Worm (Caenorhabditis elegans): ENCODE data around the gene F53B1.9.

DNA sequence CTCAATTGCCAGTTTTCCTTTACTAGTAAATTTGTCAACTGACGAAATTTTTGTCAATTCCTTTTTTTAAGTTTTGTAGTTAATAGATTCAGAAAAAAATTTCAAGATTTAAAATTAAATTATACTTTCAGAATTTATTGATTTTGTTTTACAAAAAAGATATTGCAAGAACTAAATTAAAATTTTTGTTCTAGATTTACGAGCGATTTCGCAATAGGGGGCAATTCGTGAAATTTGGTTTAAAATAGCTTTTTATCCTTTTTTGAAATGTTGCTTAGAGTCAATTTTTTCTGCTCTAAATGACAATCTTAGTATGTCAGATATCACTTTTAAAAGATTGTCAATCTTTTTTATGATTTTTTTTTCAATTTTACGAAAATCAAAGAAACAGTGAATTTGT is 46.1 kb downstream of the F53B1.9 start:
- TF ChIP-seq pha-4 (tag; optimal IDR thresholded peaks at IDR 0.05) (no peak), elt-4 (tag; optimal IDR thresholded peaks at IDR 0.05) (no peak), hlh-15 (tag; optimal IDR thresholded peaks at IDR 0.05) (no peak), pqm-1 (tag; optimal IDR thresholded peaks at IDR 0.05) (no peak), elt-2 (tag; optimal IDR thresholded peaks at IDR 0.05) (no peak), ceh-14 (tag; optimal IDR thresholded peaks at IDR 0.05) (no peak), ama-1 (optimal IDR thresholded peaks at IDR 0.05) (no peak), ceh-45 (GFP tag; IDR thresholded peaks at IDR 0.05) (no peak), nfya-1 (tag; optimal IDR thresholded peaks at IDR 0.05) (no peak), T23F11.4 (GFP tag; optimal IDR thresholded peaks at IDR 0.05) (no peak)
